Worm (Caenorhabditis elegans): ENCODE measurements around the gene C25G6.1.

C25G6.1 gene

DNA sequence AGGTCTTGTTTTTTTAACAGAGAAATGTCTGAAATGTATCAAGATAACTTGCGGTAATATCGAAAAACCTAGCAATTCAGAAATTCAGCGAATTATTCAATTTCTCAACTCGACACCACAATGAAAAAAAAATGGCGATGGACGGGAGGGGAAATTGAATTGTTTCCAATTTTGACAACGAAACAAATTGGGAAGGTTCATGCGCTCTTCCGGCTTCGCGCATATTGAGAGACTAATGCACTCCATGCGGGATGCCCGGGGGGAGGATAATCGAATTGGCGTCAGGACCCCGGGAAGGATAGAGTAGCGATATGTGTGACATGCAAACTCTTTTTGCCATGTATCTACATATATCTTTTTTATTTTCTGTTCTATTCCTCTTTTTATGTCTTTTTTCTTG is 5.4 kb upstream of the C25G6.1 start:
- TF ChIP-seq snpc-4 (tag; optimal IDR thresholded peaks at IDR 0.05), result no peak
- TF ChIP-seq nhr-25 (tag; optimal IDR thresholded peaks at IDR 0.05), result no peak
- no peak for TF ChIP-seq nfya-1 (tag; optimal IDR thresholded peaks at IDR 0.05; ENCODE audit: insufficient read depth)
- no peak for TF ChIP-seq tbx-2 (tag; optimal IDR thresholded peaks at IDR 0.05)
- TF ChIP-seq ceh-16 (tag; optimal IDR thresholded peaks at IDR 0.05), result no peak
- TF ChIP-seq ceh-28 (tag; optimal IDR thresholded peaks at IDR 0.05), result no peak
- no peak for TF ChIP-seq ztf-4 (tag; optimal IDR thresholded peaks at IDR 0.05)
- TF ChIP-seq skn-1 (tag; optimal IDR thresholded peaks at IDR 0.05), result no peak
- no peak for TF ChIP-seq pqm-1 (tag; optimal IDR thresholded peaks at IDR 0.05)
- no peak for TF ChIP-seq fkh-2 (tag; optimal IDR thresholded peaks at IDR 0.05)
- TF ChIP-seq egl-5 (tag; optimal IDR thresholded peaks at IDR 0.05), result no peak
- no peak for TF ChIP-seq daf-12 (tag; optimal IDR thresholded peaks at IDR 0.05)

DNA sequence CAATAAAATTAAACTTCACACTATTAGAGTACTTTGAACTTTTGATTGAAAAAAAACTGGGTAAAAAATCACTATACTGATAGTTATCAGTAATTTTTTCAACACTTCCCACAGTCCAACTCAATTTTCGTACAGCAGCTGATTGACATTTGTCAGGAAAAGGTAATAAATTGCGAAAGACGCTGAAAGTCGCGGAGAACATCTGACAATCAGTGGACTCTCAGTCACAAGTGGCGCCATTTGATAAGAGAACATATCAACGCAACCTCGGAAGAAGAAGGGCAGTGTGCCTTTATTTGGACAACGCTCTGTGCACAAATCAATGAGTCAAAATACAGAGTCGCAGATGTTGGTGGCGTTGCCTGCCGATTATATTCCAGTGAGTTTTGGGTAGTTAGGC is 1.8 kb downstream of the C25G6.1 start, which contains the start of gene C52B11.5:
TSS of gene C52B11.5 (plus strand) at position 250 of the 400 bp plus-strand sequence.
- TF ChIP-seq nhr-237 (tag; optimal IDR thresholded peaks at IDR 0.05), result no peak
- no peak for TF ChIP-seq ztf-11 (tag; optimal IDR thresholded peaks at IDR 0.05)
- no peak for TF ChIP-seq mml-1 (tag; optimal IDR thresholded peaks at IDR 0.05)
- no peak for TF ChIP-seq mdl-1 (tag; optimal IDR thresholded peaks at IDR 0.05)
- TF ChIP-seq lin-39 (tag; optimal IDR thresholded peaks at IDR 0.05), result no peak
- no peak for TF ChIP-seq egl-5 (tag; optimal IDR thresholded peaks at IDR 0.05)
- TF ChIP-seq R02D3.7 (tag; optimal IDR thresholded peaks at IDR 0.05), result no peak
- no peak for TF ChIP-seq eor-1 (tag; optimal IDR thresholded peaks at IDR 0.05)
- no peak for TF ChIP-seq nhr-12 (tag; optimal IDR thresholded peaks at IDR 0.05)
- no peak for TF ChIP-seq daf-12 (tag; optimal IDR thresholded peaks at IDR 0.05)
- peak; percentile 97 for TF ChIP-seq pqm-1 (tag; optimal IDR thresholded peaks at IDR 0.05)
- no peak for TF ChIP-seq skn-1 (tag; optimal IDR thresholded peaks at IDR 0.05)
- no peak for TF ChIP-seq zag-1 (tag; optimal IDR thresholded peaks at IDR 0.05)
- no peak for TF ChIP-seq ceh-82 (tag; optimal IDR thresholded peaks at IDR 0.05)
- TF ChIP-seq nhr-23 (tag; optimal IDR thresholded peaks at IDR 0.05), result no peak
- no peak for TF ChIP-seq fkh-10 (GFP tag; optimal IDR thresholded peaks at IDR 0.05)
- TF ChIP-seq egl-27 (tag; optimal IDR thresholded peaks at IDR 0.05), result no peak
- peak; percentile 58 for TF ChIP-seq pha-4 (tag; optimal IDR thresholded peaks at IDR 0.05)
- TF ChIP-seq unc-62 (GFP tag; optimal IDR thresholded peaks at IDR 0.05), result no peak
- no peak for TF ChIP-seq fkh-2 (tag; optimal IDR thresholded peaks at IDR 0.05)
- no peak for TF ChIP-seq nhr-11 (tag; optimal IDR thresholded peaks at IDR 0.05)
- no peak for TF ChIP-seq ztf-4 (tag; optimal IDR thresholded peaks at IDR 0.05)
- no peak for TF ChIP-seq nhr-76 (tag; optimal IDR thresholded peaks at IDR 0.05)
- peak; percentile 97 for TF ChIP-seq elt-2 (tag; optimal IDR thresholded peaks at IDR 0.05)
- TF ChIP-seq nhr-43 (tag; optimal IDR thresholded peaks at IDR 0.05; ENCODE audit: poor library complexity, severe bottlenecking), result no peak
- peak; percentile 61 for TF ChIP-seq jun-1 (tag; optimal IDR thresholded peaks at IDR 0.05)
- no peak for TF ChIP-seq unc-39 (tag; optimal IDR thresholded peaks at IDR 0.05)

DNA sequence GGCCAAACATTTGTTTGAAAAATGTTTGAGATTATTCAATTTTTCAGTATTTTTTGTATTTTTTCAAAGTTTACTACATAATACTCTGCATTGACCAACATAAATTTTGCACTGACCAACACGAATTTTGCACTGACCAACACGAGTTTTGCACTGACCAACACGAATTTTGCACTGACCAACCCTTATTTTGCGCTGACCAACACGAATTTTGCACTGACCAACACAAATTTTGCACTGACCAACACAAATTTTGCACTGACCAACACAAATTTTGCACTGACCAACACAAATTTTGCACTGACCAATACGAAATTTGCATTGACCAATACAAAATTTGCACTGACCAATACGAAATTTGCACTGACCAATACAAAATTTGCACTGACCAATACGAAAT is 22.2 kb downstream of the C25G6.1 start:
- TF ChIP-seq elt-1 (tag; optimal IDR thresholded peaks at IDR 0.05) (no peak), nfya-1 (tag; optimal IDR thresholded peaks at IDR 0.05; ENCODE audit: insufficient read depth) (no peak), aly-2 (tag; optimal IDR thresholded peaks at IDR 0.05) (no peak), ama-1 (optimal IDR thresholded peaks at IDR 0.05) (no peak), unc-39 (tag; optimal IDR thresholded peaks at IDR 0.05) (no peak), fkh-2 (tag; optimal IDR thresholded peaks at IDR 0.05) (no peak), hmg-11 (tag; optimal IDR thresholded peaks at IDR 0.05) (no peak), tbx-2 (tag; optimal IDR thresholded peaks at IDR 0.05) (no peak), nhr-25 (tag; optimal IDR thresholded peaks at IDR 0.05) (no peak), nhr-11 (tag; optimal IDR thresholded peaks at IDR 0.05) (no peak), sea-2 (GFP tag; optimal IDR thresholded peaks at IDR 0.05) (no peak), nhr-43 (tag; optimal IDR thresholded peaks at IDR 0.05; ENCODE audit: poor library complexity, severe bottlenecking) (no peak), lin-39 (tag; optimal IDR thresholded peaks at IDR 0.05) (no peak), pqm-1 (tag; optimal IDR thresholded peaks at IDR 0.05) (no peak), nhr-67 (tag; optimal IDR thresholded peaks at IDR 0.05) (no peak), snpc-4 (tag; optimal IDR thresholded peaks at IDR 0.05) (no peak), ceh-28 (tag; optimal IDR thresholded peaks at IDR 0.05) (no peak), lin-15B (tag; optimal IDR thresholded peaks at IDR 0.05) (no peak)

All from whole organism, L3 larva.